Fruit fly (Drosophila melanogaster) whole organism, pupa: ENCODE measurements around the gene Muc18B.

Experiments
- CG10348 ChIP-seq: fragments of 200-800 bp; sonication (Bioruptor generic); IDR thresholded peaks from 2 replicates; pipeline ENCODE4 v1.3.6; 2022; ENCODE audit warnings: missing biosample characterization, missing genetic modification characterization
- CG12605 ChIP-seq: fragments of 200-800 bp; sonication (Bioruptor generic); IDR thresholded peaks from 2 replicates; pipeline ENCODE4 v1.3.6; 2022; ENCODE audit warnings: missing biosample characterization, missing genetic modification characterization
- CG13204 ChIP-seq: fragments of 200-800 bp; sonication (Bioruptor generic); optimal IDR thresholded peaks from 2 replicates; lab custom pipeline; 2018; ENCODE audit warnings: missing biosample characterization, mild to moderate bottlenecking, missing genetic modification characterization, moderate library complexity
- CG14655 ChIP-seq: fragments of 200-800 bp; sonication (Bioruptor generic); optimal IDR thresholded peaks from 3 replicates; lab custom pipeline; 2017; ENCODE audit warnings: mild to moderate bottlenecking, missing biosample characterization, missing genetic modification reagents, missing genetic modification characterization
- CG15710 ChIP-seq: fragments of 200-800 bp; sonication (Bioruptor generic); optimal IDR thresholded peaks from 2 replicates; lab custom pipeline; 2018; ENCODE audit warnings: missing biosample characterization, mild to moderate bottlenecking, missing genetic modification characterization, moderate library complexity
- CG17806 ChIP-seq: fragments of 200-800 bp; sonication (Bioruptor generic); optimal IDR thresholded peaks from 2 replicates; lab custom pipeline; 2018; ENCODE audit warnings: missing biosample characterization, mild to moderate bottlenecking, missing genetic modification characterization, moderate library complexity
- CG32121 ChIP-seq: fragments of 200-800 bp; sonication (Bioruptor generic); IDR thresholded peaks from 2 replicates; pipeline ENCODE4 v1.3.6; 2022; ENCODE audit warnings: missing biosample characterization, missing genetic modification characterization
- CG34367 ChIP-seq: fragments of 200-800 bp; sonication (Bioruptor generic); optimal IDR thresholded peaks from 2 replicates; lab custom pipeline; 2018; ENCODE audit warnings: missing biosample characterization, mild to moderate bottlenecking, missing genetic modification characterization
- CG4496 ChIP-seq: fragments of 200-800 bp; sonication (Bioruptor generic); IDR thresholded peaks from 3 replicates; pipeline ENCODE4 v1.3.6; 2022; ENCODE audit warnings: missing biosample characterization, missing genetic modification characterization
- CG8159 ChIP-seq: fragments of 200-800 bp; sonication (Bioruptor generic); optimal IDR thresholded peaks from 3 replicates; lab custom pipeline; 2018; ENCODE audit warnings: missing biosample characterization, mild to moderate bottlenecking, missing genetic modification characterization, moderate library complexity
- CG8301 ChIP-seq: fragments of 200-800 bp; sonication (Bioruptor generic); optimal IDR thresholded peaks from 2 replicates; lab custom pipeline; 2018; ENCODE audit warnings: missing biosample characterization, mild to moderate bottlenecking, missing genetic modification characterization
- CG9948 ChIP-seq: fragments of 200-800 bp; sonication (Bioruptor generic); optimal IDR thresholded peaks from 2 replicates; lab custom pipeline; 2018; ENCODE audit warnings: missing biosample characterization, mild to moderate bottlenecking, missing genetic modification characterization, moderate library complexity
- D1 ChIP-seq: fragments of 200-800 bp; sonication (Bioruptor generic); optimal IDR thresholded peaks from 2 replicates; lab custom pipeline; 2018; ENCODE audit warnings: missing biosample characterization, mild to moderate bottlenecking, missing genetic modification characterization, moderate library complexity
- EcR ChIP-seq: fragments of 200-800 bp; sonication (Bioruptor generic); optimal IDR thresholded peaks from 3 replicates; lab custom pipeline; 2019; ENCODE audit warnings: missing biosample characterization, missing genetic modification characterization, mild to moderate bottlenecking, moderate library complexity, missing genetic modification reagents
- Ets98B ChIP-seq: fragments of 200-800 bp; sonication (Bioruptor generic); IDR thresholded peaks from 2 replicates; pipeline ENCODE4 v1.3.6; 2022; ENCODE audit warnings: missing biosample characterization, missing genetic modification characterization
- Pif1A ChIP-seq: fragments of 200-800 bp; sonication (Bioruptor generic); optimal IDR thresholded peaks from 3 replicates; lab custom pipeline; 2016; ENCODE audit warnings: missing biosample characterization, missing genetic modification characterization
- Pif1B ChIP-seq: fragments of 200-800 bp; sonication (Bioruptor generic); optimal IDR thresholded peaks from 3 replicates; lab custom pipeline; 2016; ENCODE audit warnings: missing biosample characterization, missing genetic modification characterization
- Snoo ChIP-seq: fragments of 200-800 bp; sonication (Bioruptor generic); optimal IDR thresholded peaks from 3 replicates; lab custom pipeline; 2017; ENCODE audit warnings: missing biosample characterization, mild to moderate bottlenecking, missing genetic modification characterization, inconsistent platforms
- fd96Ca ChIP-seq: fragments of 200-800 bp; sonication (Bioruptor generic); IDR thresholded peaks from 3 replicates; pipeline ENCODE4 v1.3.6; 2022; ENCODE audit warnings: missing biosample characterization, missing genetic modification characterization
- gl ChIP-seq: fragments of 200-800 bp; sonication (Bioruptor generic); optimal IDR thresholded peaks from 2 replicates; lab custom pipeline; 2018; ENCODE audit warnings: missing biosample characterization, mild to moderate bottlenecking, missing genetic modification characterization
- rn ChIP-seq: fragments of 200-800 bp; sonication (Bioruptor generic); IDR thresholded peaks from 2 replicates; pipeline ENCODE4 v1.3.6; 2022; ENCODE audit warnings: missing biosample characterization, missing genetic modification characterization

The Muc18B gene

dm6 chrX:19259802-19260695 is 44.7 kb downstream of the Muc18B start:
- no peak for TF ChIP-seq CG10348 (GFP tag; lab: Robert Waterston, UW)
- no peak for TF ChIP-seq Pif1A (GFP tag; lab: Kevin White, UChicago)
- no peak for TF ChIP-seq CG32121
- no peak for TF ChIP-seq Pif1B (GFP tag; lab: Kevin White, UChicago)

dm6 chrX:19260696-19260989 is 45.3 kb downstream of the Muc18B start:
- TF ChIP-seq Snoo (no peak), fd96Ca (GFP tag; lab: Robert Waterston, UW) (no peak), rn (no peak), Pif1A (GFP tag; lab: Kevin White, UChicago) (no peak), CG8301 (tag; lab: Kevin White, UChicago) (no peak), CG4496 (GFP tag; lab: Robert Waterston, UW) (no peak), CG14655 (GFP tag; lab: Kevin White, UChicago) (no peak), CG9948 (tag; lab: Kevin White, UChicago) (no peak), CG32121 (no peak), CG10348 (GFP tag; lab: Robert Waterston, UW) (no peak), CG17806 (tag; lab: Kevin White, UChicago) (no peak), Pif1B (GFP tag; lab: Kevin White, UChicago) (no peak), CG12605 (GFP tag; lab: Robert Waterston, UW) (no peak), CG8159 (tag; lab: Kevin White, UChicago) (no peak), CG34367 (no peak), CG13204 (GFP tag; lab: Kevin White, UChicago) (no peak), CG15710 (tag; lab: Kevin White, UChicago) (no peak)
- TF ChIP-seq, all 21 proteins: peak for 0

DNA sequence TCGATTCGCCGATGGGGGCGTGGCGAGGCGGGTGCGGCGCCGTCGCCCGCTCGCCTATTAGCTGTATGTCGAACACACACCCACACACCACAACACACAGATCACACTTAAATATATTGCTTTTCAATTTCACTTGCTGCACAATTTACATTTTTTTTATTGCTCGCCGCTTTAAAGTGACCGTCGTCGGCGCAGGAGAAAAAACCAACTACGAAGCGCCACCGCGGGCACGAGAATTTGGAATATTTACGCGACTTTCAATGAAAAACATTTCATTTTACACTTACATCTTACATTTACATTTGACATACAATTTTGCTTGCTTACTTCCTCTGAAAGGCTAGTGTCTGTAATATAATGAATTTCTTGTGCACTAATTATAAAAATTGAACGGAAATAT is 45.8 kb downstream of the Muc18B start, which contains the start of gene rictor:
rictor (minus strand) TSS at position 170 of the 400 bp plus-strand sequence.
- TF ChIP-seq CG17806 (tag; lab: Kevin White, UChicago), result no peak
- TF ChIP-seq Pif1A (GFP tag; lab: Kevin White, UChicago), result no peak
- TF ChIP-seq CG14655 (GFP tag; lab: Kevin White, UChicago), result no peak
- no peak for TF ChIP-seq Ets98B (GFP tag; lab: Robert Waterston, UW)
- TF ChIP-seq CG12605 (GFP tag; lab: Robert Waterston, UW), result no peak
- TF ChIP-seq CG13204 (GFP tag; lab: Kevin White, UChicago), result no peak
- no peak for TF ChIP-seq CG15710 (tag; lab: Kevin White, UChicago)
- TF ChIP-seq Snoo, result no peak
- no peak for TF ChIP-seq rn
- TF ChIP-seq, all 21 proteins: peak for 0

dm6 chrX:19261528-19262102 is 46.3 kb downstream of the Muc18B start, which contains the start of gene Vav:
Gene Vav (plus strand): TSS chrX:19261820.
- TF ChIP-seq EcR (GFP tag; lab: Kevin White, UChicago), result peak; percentile 16
- TF ChIP-seq gl (tag; lab: Kevin White, UChicago), result no peak
- TF ChIP-seq Ets98B (GFP tag; lab: Robert Waterston, UW), result 0 out of 2 replicates have a peak, but pooled peaks have one; percentile 22
- no peak for TF ChIP-seq CG13204 (GFP tag; lab: Kevin White, UChicago)
- TF ChIP-seq CG32121, result 0 out of 2 replicates have a peak, but pooled peaks have one; percentile 32
- no peak for TF ChIP-seq CG14655 (GFP tag; lab: Kevin White, UChicago)
- no peak for TF ChIP-seq CG15710 (tag; lab: Kevin White, UChicago)
- TF ChIP-seq CG17806 (tag; lab: Kevin White, UChicago), result no peak
- TF ChIP-seq Pif1A (GFP tag; lab: Kevin White, UChicago), result no peak
- no peak for TF ChIP-seq CG9948 (tag; lab: Kevin White, UChicago)

- TF ChIP-seq CG17806 (tag; lab: Kevin White, UChicago), result peak; percentile 33
- TF ChIP-seq CG32121, result peak; percentile 33; the same call in 1 of the 2 replicates
- no peak for TF ChIP-seq Pif1A (GFP tag; lab: Kevin White, UChicago)
- no peak for TF ChIP-seq CG14655 (GFP tag; lab: Kevin White, UChicago)
- no peak for TF ChIP-seq CG10348 (GFP tag; lab: Robert Waterston, UW)
- TF ChIP-seq CG15710 (tag; lab: Kevin White, UChicago), result no peak
- peak; percentile 42 for TF ChIP-seq Ets98B (GFP tag; lab: Robert Waterston, UW)
- no peak for TF ChIP-seq EcR (GFP tag; lab: Kevin White, UChicago)
- TF ChIP-seq fd96Ca (GFP tag; lab: Robert Waterston, UW), result no peak
- TF ChIP-seq CG8301 (tag; lab: Kevin White, UChicago), result peak; percentile 30
- no peak for TF ChIP-seq CG9948 (tag; lab: Kevin White, UChicago)
Observed at dm6 chrX:19262553-19262952, 47.2 kb downstream of the Muc18B start.

dm6 chrX:19264396-19264795 is 49.1 kb downstream of the Muc18B start:
- no peak for TF ChIP-seq CG8159 (tag; lab: Kevin White, UChicago)
- TF ChIP-seq CG12605 (GFP tag; lab: Robert Waterston, UW), result no peak
- TF ChIP-seq CG14655 (GFP tag; lab: Kevin White, UChicago), result no peak
- no peak for TF ChIP-seq CG8301 (tag; lab: Kevin White, UChicago)
- TF ChIP-seq D1 (tag; lab: Kevin White, UChicago), result no peak
- no peak for TF ChIP-seq EcR (GFP tag; lab: Kevin White, UChicago)
